Fruit fly (Drosophila melanogaster): ENCODE measurements around the gene Cul5.

DNA sequence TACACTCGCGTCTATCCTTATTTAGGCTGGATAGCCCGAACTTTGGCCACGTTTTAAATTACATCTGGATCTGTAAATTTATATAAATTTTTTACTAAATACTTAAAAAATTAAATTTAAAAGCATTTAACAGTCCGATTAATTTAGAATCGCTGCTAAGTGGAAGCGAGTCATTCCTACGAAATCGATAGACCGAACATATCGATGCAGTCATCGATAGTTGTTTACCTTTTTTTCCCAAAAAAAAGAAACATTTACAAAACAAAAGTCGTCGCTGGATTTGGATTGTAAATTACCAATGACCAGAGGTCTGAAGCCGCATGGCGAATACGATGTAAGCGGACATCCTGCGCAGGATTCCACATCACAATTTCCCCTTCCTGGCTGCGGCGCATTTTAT lies 7.1 kb downstream of the Cul5 start, which contains the start of gene Sirt7:
- TF ChIP-seq insv (optimal IDR thresholded peaks at IDR 0.05) (no peak), h (optimal IDR thresholded peaks at IDR 0.05) (no peak), Sin3A (optimal IDR thresholded peaks at IDR 0.05) (no peak), Myc (optimal IDR thresholded peaks at IDR 0.05) (no peak), ttk (optimal IDR thresholded peaks at IDR 0.05) (no peak)
